Worm (Caenorhabditis elegans): Measurements from ENCODE around the gene nhr-270.

ce11 chrV:797241-797640, 7.3 kb downstream of the nhr-270 start:
- TF ChIP-seq ces-1 (GFP tag; optimal IDR thresholded peaks at IDR 0.05): no peak
- TF ChIP-seq pha-4 (tag; optimal IDR thresholded peaks at IDR 0.05): no peak
- TF ChIP-seq nhr-28 (tag; optimal IDR thresholded peaks at IDR 0.05): no peak
- TF ChIP-seq mep-1 (tag; optimal IDR thresholded peaks at IDR 0.05): no peak
- TF ChIP-seq nhr-237 (tag; optimal IDR thresholded peaks at IDR 0.05): no peak
- no peak for TF ChIP-seq elt-3 (tag; optimal IDR thresholded peaks at IDR 0.05)
- TF ChIP-seq blmp-1 (tag; optimal IDR thresholded peaks at IDR 0.05): no peak
- TF ChIP-seq nhr-2 (tag; optimal IDR thresholded peaks at IDR 0.05): no peak
- TF ChIP-seq unc-39 (tag; optimal IDR thresholded peaks at IDR 0.05): no peak

Data from whole organism, mixed stage, embryonic.